Worm (Caenorhabditis elegans): ENCODE results near the gene arp-1.
A peak's percentile ranks its signal among the peaks of the same experiment; 100 is the strongest.

The arp-1 gene

ce11 chrII:15107184-15107583, 12.9 kb upstream of the arp-1 start:
- TF ChIP-seq nhr-232 (tag; optimal IDR thresholded peaks at IDR 0.05) = no peak
- no peak for TF ChIP-seq dmd-4 (tag; optimal IDR thresholded peaks at IDR 0.05; ENCODE audit: borderline replicate concordance)
- no peak for TF ChIP-seq hlh-6 (tag; optimal IDR thresholded peaks at IDR 0.05)
- TF ChIP-seq unc-42 (tag; optimal IDR thresholded peaks at IDR 0.05) = no peak
- TF ChIP-seq zip-5 (tag; optimal IDR thresholded peaks at IDR 0.05) = no peak

ce11 chrII:15109844-15110243, 10.3 kb upstream of the arp-1 start, which contains the start of gene Y53F4B.39:
Y53F4B.39 (plus strand) TSS chrII:15110144.
- TF ChIP-seq sdc-2 (tag; optimal IDR thresholded peaks at IDR 0.05) (no peak), ztf-16 (tag; optimal IDR thresholded peaks at IDR 0.05) (no peak), pha-2 (tag; optimal IDR thresholded peaks at IDR 0.05) (no peak), K09A11.1 (tag; optimal IDR thresholded peaks at IDR 0.05; ENCODE audit: insufficient read depth) (no peak), pat-9 (tag; optimal IDR thresholded peaks at IDR 0.05) (no peak), unc-55 (GFP tag; optimal IDR thresholded peaks at IDR 0.05) (no peak), dmd-4 (tag; optimal IDR thresholded peaks at IDR 0.05; ENCODE audit: borderline replicate concordance) (no peak), eyg-1 (tag; optimal IDR thresholded peaks at IDR 0.05) (no peak), K02D7.2 (tag; optimal IDR thresholded peaks at IDR 0.05) (no peak), ets-4 (tag; optimal IDR thresholded peaks at IDR 0.05) (no peak), F13H6.1 (tag; optimal IDR thresholded peaks at IDR 0.05) (no peak), zip-5 (tag; optimal IDR thresholded peaks at IDR 0.05) (no peak), lin-11 (tag; optimal IDR thresholded peaks at IDR 0.05) (no peak), ceh-6 (GFP tag; optimal IDR thresholded peaks at IDR 0.05) (no peak), C38D4.7 (GFP tag; optimal IDR thresholded peaks at IDR 0.05) (no peak), pag-3 (tag; optimal IDR thresholded peaks at IDR 0.05; ENCODE audit: borderline replicate concordance) (no peak), elt-2 (tag; optimal IDR thresholded peaks at IDR 0.05) (no peak)

ce11 chrII:15111352-15111751, 8.7 kb upstream of the arp-1 start:
- no peak for TF ChIP-seq F13H6.1 (tag; optimal IDR thresholded peaks at IDR 0.05)
- peak; percentile 21 for TF ChIP-seq elt-2 (tag; optimal IDR thresholded peaks at IDR 0.05)
- TF ChIP-seq syd-9 (tag; optimal IDR thresholded peaks at IDR 0.05) = no peak
- no peak for TF ChIP-seq lim-6 (tag; optimal IDR thresholded peaks at IDR 0.05)
- no peak for TF ChIP-seq ceh-6 (GFP tag; optimal IDR thresholded peaks at IDR 0.05)
- no peak for TF ChIP-seq hlh-30 (tag; optimal IDR thresholded peaks at IDR 0.05; ENCODE audit: insufficient read depth)

- TF ChIP-seq unc-42 (tag; optimal IDR thresholded peaks at IDR 0.05) (no peak), gmeb-2 (tag; optimal IDR thresholded peaks at IDR 0.05) (no peak), C08G9.2 (tag; optimal IDR thresholded peaks at IDR 0.05) (no peak), hlh-8 (tag; optimal IDR thresholded peaks at IDR 0.05) (no peak), rnt-1 (tag; optimal IDR thresholded peaks at IDR 0.05) (no peak), ceh-48 (tag; optimal IDR thresholded peaks at IDR 0.05) (no peak), nhr-11 (tag; optimal IDR thresholded peaks at IDR 0.05) (no peak), zip-5 (tag; optimal IDR thresholded peaks at IDR 0.05) (no peak), fkh-10 (GFP tag; optimal IDR thresholded peaks at IDR 0.05) (no peak)
Measured at ce11 chrII:15124193-15124592, 4.1 kb downstream of the arp-1 start, which contains the start of gene Y53F4B.23. Y53F4B.23 (plus strand) TSS chrII:15124504.

ce11 chrII:15130512-15130911, 10.4 kb downstream of the arp-1 start, which contains the start of gene Y53F4B.62:
Y53F4B.62 (minus strand) TSS chrII:15130612.
- TF ChIP-seq ama-1 (optimal IDR thresholded peaks at IDR 0.05) = no peak

- no peak for TF ChIP-seq odd-2 (tag; optimal IDR thresholded peaks at IDR 0.05)
- no peak for TF ChIP-seq pqm-1 (tag; optimal IDR thresholded peaks at IDR 0.05)
- no peak for TF ChIP-seq ahr-1 (tag; optimal IDR thresholded peaks at IDR 0.05)
- TF ChIP-seq ceh-45 (GFP tag; IDR thresholded peaks at IDR 0.05) = no peak
- no peak for TF ChIP-seq ceh-2 (tag; optimal IDR thresholded peaks at IDR 0.05)
- TF ChIP-seq lin-11 (tag; optimal IDR thresholded peaks at IDR 0.05) = no peak
- no peak for TF ChIP-seq C38D4.7 (GFP tag; optimal IDR thresholded peaks at IDR 0.05)
- no peak for TF ChIP-seq fax-1 (tag; optimal IDR thresholded peaks at IDR 0.05)
- no peak for TF ChIP-seq Y22D7AL.16 (tag; optimal IDR thresholded peaks at IDR 0.05)
Measured at ce11 chrII:15134332-15134731, 14.2 kb downstream of the arp-1 start, which contains the start of gene Y53F4B.24. Y53F4B.24 (minus strand) TSS chrII:15134432.
